Worm (Caenorhabditis elegans) whole organism, L2 larva: ENCODE data around the gene sri-4.

Experiments
- lin-39 ChIP-seq: fragments of 150-350 bp; optimal IDR thresholded peaks from 2 replicates; lab custom pipeline; 2014; ENCODE audit warnings: missing biosample characterization, missing genetic modification reagents, missing genetic modification characterization
- nhr-21 ChIP-seq: fragments of 150-350 bp; optimal IDR thresholded peaks from 2 replicates; lab custom pipeline; 2014; ENCODE audit warnings: missing biosample characterization, missing genetic modification characterization
- sma-3 ChIP-seq: sonication (generic microtip); optimal IDR thresholded peaks from 2 replicates; lab custom pipeline; 2016; ENCODE audit warnings: missing genetic modification reagents, missing genetic modification characterization, missing compliant biosample characterization
- snpc-4 ChIP-seq: fragments of 150-350 bp; optimal IDR thresholded peaks from 2 replicates; lab custom pipeline; 2014; ENCODE audit warnings: missing biosample characterization, missing genetic modification characterization

- TF ChIP-seq sma-3 (GFP tag; lab: Kevin White, UChicago) = no peak
- no peak for TF ChIP-seq nhr-21 (tag; lab: Kevin White, UChicago)
- TF ChIP-seq snpc-4 (tag; lab: Kevin White, UChicago) = no peak
- TF ChIP-seq lin-39 = no peak
Observed at ce11 chrV:764732-765131, 16.6 kb downstream of the sri-4 start, which contains the start of gene str-238.
